Worm (Caenorhabditis elegans): ENCODE results near the gene kvs-3.

DNA sequence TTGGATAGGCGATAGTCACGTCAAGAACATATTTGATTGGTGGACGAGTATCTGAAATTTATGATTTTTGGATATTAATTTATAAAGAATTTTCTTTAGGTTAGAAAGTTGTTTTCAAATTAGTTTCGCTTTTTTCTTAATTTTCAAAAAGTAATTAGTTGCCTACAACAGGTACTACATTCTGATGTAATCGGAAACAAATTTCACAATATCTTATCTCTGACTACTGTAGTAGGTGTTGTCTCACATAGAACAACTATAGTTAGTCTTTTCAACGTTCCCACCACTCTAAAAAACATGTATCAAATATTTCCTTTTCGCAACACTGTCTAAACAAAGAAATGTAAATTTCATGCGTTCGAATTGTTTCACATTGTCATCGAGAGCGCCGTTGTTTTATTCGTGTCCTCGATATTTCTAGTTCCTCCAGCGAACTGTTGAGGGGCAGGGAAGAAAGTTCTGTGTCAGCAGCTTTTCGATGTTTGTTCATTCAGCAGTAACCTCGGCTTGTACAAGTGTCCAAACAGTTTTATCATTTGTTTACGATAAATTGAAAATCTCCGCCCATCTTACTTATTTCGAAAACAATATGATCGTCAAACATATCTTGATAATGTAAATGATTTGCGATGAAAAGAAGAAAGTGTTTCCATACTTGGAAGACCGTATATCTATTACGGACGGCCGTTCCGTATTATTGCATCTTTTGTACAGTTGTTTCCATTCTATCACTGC lies 11.3 kb downstream of the kvs-3 start:
- TF ChIP-seq egl-27 (tag; optimal IDR thresholded peaks at IDR 0.05): no peak
- TF ChIP-seq lin-13 (GFP tag; optimal IDR thresholded peaks at IDR 0.05): no peak
- no peak for TF ChIP-seq nhr-11 (tag; optimal IDR thresholded peaks at IDR 0.05)
